Worm (Caenorhabditis elegans): Measurements from ENCODE around the gene bmy-1.

ce11 chrII:5388786-5389421, 30.4 kb downstream of the bmy-1 start, which contains the start of gene rsp-4:
- TF ChIP-seq ceh-44 (GFP tag; IDR thresholded peaks at IDR 0.05) (no peak), dmd-6 (GFP tag; IDR thresholded peaks at IDR 0.05) (no peak), fkh-10 (GFP tag; optimal IDR thresholded peaks at IDR 0.05) (no peak)

All from whole organism, L4 larva.